Worm (Caenorhabditis elegans) whole organism, L4 larva: ENCODE data around the gene K06H7.7.
A peak's percentile ranks its signal among the peaks of the same experiment; 100 is the strongest.

Source experiments
- D1046.2 ChIP-seq: fragments of 200-800 bp; sonication (Bioruptor generic); IDR thresholded peaks from 2 replicates; pipeline ENCODE4 v1.3.6; 2022; ENCODE audit warnings: missing genetic modification characterization, missing compliant biosample characterization
- F10B5.3 ChIP-seq: sonication (generic microtip); optimal IDR thresholded peaks from 2 replicates; lab custom pipeline; 2016; ENCODE audit warnings: mild to moderate bottlenecking, missing genetic modification characterization, missing compliant biosample characterization
- F37D6.2 ChIP-seq: sonication (generic microtip); optimal IDR thresholded peaks from 2 replicates; lab custom pipeline; 2016; ENCODE audit warnings: mild to moderate bottlenecking, missing genetic modification characterization, missing compliant biosample characterization
- F44E2.7 ChIP-seq: fragments of 200-800 bp; sonication (Bioruptor generic); IDR thresholded peaks from 2 replicates; pipeline ENCODE4 v2.1.2; 2022; ENCODE audit warnings: missing genetic modification characterization, missing compliant biosample characterization
- R02D3.7 ChIP-seq: fragments of 150-350 bp; sonication (generic microtip); optimal IDR thresholded peaks from 3 replicates; lab custom pipeline; 2014; ENCODE audit warnings: missing biosample characterization, missing genetic modification characterization
- aha-1 ChIP-seq: fragments of 150-350 bp; peaks from one replicate; lab custom pipeline; 2014; ENCODE audit warnings: missing biosample characterization, missing genetic modification characterization
- arid-1 ChIP-seq: fragments of 200-800 bp; sonication (Bioruptor generic); conservative IDR thresholded peaks from 2 replicates; pipeline ENCODE4 v1.3.6; 2022; ENCODE audit warnings: missing genetic modification reagents, missing genetic modification characterization, missing compliant biosample characterization
- ceh-20 ChIP-seq: fragments of 200-800 bp; sonication (Bioruptor generic); IDR thresholded peaks from 2 replicates; pipeline ENCODE4 v1.3.6; 2022; ENCODE audit warnings: missing genetic modification reagents, missing genetic modification characterization, missing compliant biosample characterization
- ceh-62 ChIP-seq: sonication (generic microtip); optimal IDR thresholded peaks from 2 replicates; lab custom pipeline; 2017; ENCODE audit warnings: missing biosample characterization, missing genetic modification characterization
- cey-2 ChIP-seq: sonication (generic microtip); optimal IDR thresholded peaks from 3 replicates; lab custom pipeline; 2017; ENCODE audit warnings: missing genetic modification characterization, mild to moderate bottlenecking, missing compliant biosample characterization, antibody characterized with exemption, borderline replicate concordance; ENCODE audit not compliant: insufficient read depth
- daf-16 ChIP-seq, 3 experiments: sonication (generic microtip); optimal IDR thresholded peaks; 2 replicates each; lab custom pipeline; 2016 to 2017; ENCODE audit warnings: missing genetic modification characterization in 3 of 3, missing genetic modification reagents in 3 of 3, mild to moderate bottlenecking in 2 of 3, missing compliant biosample characterization in 2 of 3, missing biosample characterization in 1 of 3, moderate library complexity in 1 of 3
- daf-19 ChIP-seq: fragments of 200-800 bp; sonication (Bioruptor generic); conservative IDR thresholded peaks from 2 replicates; pipeline ENCODE4 v1.3.6; 2022; ENCODE audit warnings: missing genetic modification characterization, missing compliant biosample characterization
- daf-8 ChIP-seq: fragments of 200-800 bp; sonication (Bioruptor generic); IDR thresholded peaks from 2 replicates; pipeline ENCODE4 v1.3.6; 2022; ENCODE audit warnings: missing genetic modification characterization, missing compliant biosample characterization
- dmd-8 ChIP-seq: fragments of 200-800 bp; sonication (Bioruptor generic); IDR thresholded peaks from 2 replicates; pipeline ENCODE4 v1.3.6; 2022; ENCODE audit warnings: missing genetic modification characterization, missing compliant biosample characterization
- fkh-10 ChIP-seq: fragments of 150-350 bp; optimal IDR thresholded peaks from 2 replicates; lab custom pipeline; 2014; ENCODE audit warnings: missing biosample characterization, missing genetic modification reagents, missing genetic modification characterization
- hlh-30 ChIP-seq: sonication (generic microtip); optimal IDR thresholded peaks from 2 replicates; lab custom pipeline; 2017; ENCODE audit warnings: antibody characterized with exemption, mild to moderate bottlenecking, missing genetic modification characterization, missing compliant biosample characterization; ENCODE audit not compliant: insufficient read depth
- hmg-1.1 ChIP-seq: fragments of 200-800 bp; sonication (Bioruptor generic); IDR thresholded peaks from 2 replicates; pipeline ENCODE4 v1.3.6; 2022; ENCODE audit warnings: missing genetic modification reagents, missing genetic modification characterization, missing compliant biosample characterization
- jun-1 ChIP-seq: fragments of 150-350 bp; optimal IDR thresholded peaks from 2 replicates; lab custom pipeline; 2014; ENCODE audit warnings: missing biosample characterization, missing genetic modification reagents, missing genetic modification characterization
- lin-15B ChIP-seq: fragments of 150-350 bp; sonication (generic microtip); optimal IDR thresholded peaks from 3 replicates; lab custom pipeline; 2014; ENCODE audit warnings: missing biosample characterization, missing genetic modification characterization
- lin-38 ChIP-seq: fragments of 200-800 bp; sonication (Bioruptor generic); IDR thresholded peaks from 2 replicates; pipeline ENCODE4 v1.3.6; 2022; ENCODE audit warnings: missing genetic modification reagents, missing genetic modification characterization, missing compliant biosample characterization
- lin-39 ChIP-seq: fragments of 150-350 bp; optimal IDR thresholded peaks from 2 replicates; lab custom pipeline; 2014; ENCODE audit warnings: missing biosample characterization, missing genetic modification reagents, missing genetic modification characterization
- lsy-2 ChIP-seq, 2 experiments: fragments of 150-350 bp in 1 of 2; sonication (generic microtip) in 1 of 2; optimal IDR thresholded peaks; 2 replicates each; lab custom pipeline; 2014 to 2017; ENCODE audit warnings: missing biosample characterization in 2 of 2, missing genetic modification characterization in 2 of 2
- mdl-1 ChIP-seq, 2 experiments: fragments of 150-350 bp in 1 of 2; sonication (generic microtip) in 1 of 2; optimal IDR thresholded peaks; 2 replicates each; lab custom pipeline; 2014 to 2017; ENCODE audit warnings: missing biosample characterization in 2 of 2, missing genetic modification characterization in 2 of 2
- mep-1 ChIP-seq: fragments of 150-350 bp; sonication (generic microtip); optimal IDR thresholded peaks from 3 replicates; lab custom pipeline; 2014; ENCODE audit warnings: missing biosample characterization, missing genetic modification characterization
- mes-2 ChIP-seq: sonication (generic microtip); optimal IDR thresholded peaks from 2 replicates; lab custom pipeline; 2016; ENCODE audit warnings: missing genotype, mild to moderate bottlenecking, missing genetic modification characterization, missing compliant biosample characterization; ENCODE audit not compliant: poor library complexity, severe bottlenecking
- mxl-2 ChIP-seq: fragments of 200-800 bp; sonication (Bioruptor generic); conservative IDR thresholded peaks from 2 replicates; pipeline ENCODE4 v1.3.6; 2022; ENCODE audit warnings: missing genetic modification reagents, missing genetic modification characterization, missing compliant biosample characterization
- nhr-10 ChIP-seq: fragments of 150-350 bp; optimal IDR thresholded peaks from 2 replicates; lab custom pipeline; 2014; ENCODE audit warnings: missing biosample characterization, missing genetic modification characterization
- nhr-11 ChIP-seq: fragments of 150-350 bp; optimal IDR thresholded peaks from 2 replicates; lab custom pipeline; 2014; ENCODE audit warnings: missing biosample characterization, missing genetic modification characterization
- nhr-25 ChIP-seq: sonication (generic microtip); optimal IDR thresholded peaks from 2 replicates; lab custom pipeline; 2017; ENCODE audit warnings: missing genetic modification characterization, mild to moderate bottlenecking, missing compliant biosample characterization, antibody characterized with exemption, moderate library complexity, borderline replicate concordance; ENCODE audit not compliant: insufficient read depth
- nhr-48 ChIP-seq: sonication (generic microtip); optimal IDR thresholded peaks from 2 replicates; lab custom pipeline; 2016; ENCODE audit warnings: mild to moderate bottlenecking, missing genetic modification characterization, missing compliant biosample characterization
- nhr-76 ChIP-seq: fragments of 150-350 bp; optimal IDR thresholded peaks from 2 replicates; lab custom pipeline; 2014; ENCODE audit warnings: missing biosample characterization, missing genetic modification characterization
- nhr-77 ChIP-seq: fragments of 150-350 bp; optimal IDR thresholded peaks from 2 replicates; lab custom pipeline; 2014; ENCODE audit warnings: missing biosample characterization, missing genetic modification characterization
- sdz-12 ChIP-seq: fragments of 200-800 bp; sonication (Bioruptor generic); optimal IDR thresholded peaks from 2 replicates; lab custom pipeline; 2018; ENCODE audit warnings: mild to moderate bottlenecking, missing genetic modification characterization, missing compliant biosample characterization
- set-16 ChIP-seq: fragments of 200-800 bp; sonication (Bioruptor generic); IDR thresholded peaks from 2 replicates; pipeline ENCODE4 v1.3.6; 2022; ENCODE audit warnings: missing genetic modification reagents, missing genetic modification characterization, missing compliant biosample characterization
- skn-1 ChIP-seq: fragments of 150-350 bp; optimal IDR thresholded peaks from 2 replicates; lab custom pipeline; 2014; ENCODE audit warnings: missing biosample characterization, missing genetic modification characterization
- snpc-1.2 ChIP-seq: fragments of 200-800 bp; sonication (Bioruptor generic); IDR thresholded peaks from 2 replicates; pipeline ENCODE4 v1.3.6; 2022; ENCODE audit warnings: missing genetic modification reagents, missing genetic modification characterization, missing compliant biosample characterization
- tag-97 ChIP-seq: fragments of 200-800 bp; sonication (Bioruptor generic); IDR thresholded peaks from 2 replicates; pipeline ENCODE4 v1.3.6; 2022; ENCODE audit warnings: missing genetic modification characterization, missing compliant biosample characterization
- tra-1 ChIP-seq: fragments of 200-800 bp; sonication (Bioruptor generic); IDR thresholded peaks from 2 replicates; pipeline ENCODE4 v1.3.6; 2022; ENCODE audit warnings: missing genetic modification reagents, missing genetic modification characterization, missing compliant biosample characterization
- unc-130 ChIP-seq: sonication (generic microtip); optimal IDR thresholded peaks from 2 replicates; lab custom pipeline; 2016; ENCODE audit warnings: missing genetic modification reagents, missing genetic modification characterization, missing compliant biosample characterization
- unc-39 ChIP-seq: sonication (generic microtip); optimal IDR thresholded peaks from 2 replicates; lab custom pipeline; 2017; ENCODE audit warnings: missing biosample characterization, missing genetic modification characterization
- unc-62 ChIP-seq, 3 experiments: fragments of 150-350 bp in 1 of 3; sonication (generic microtip); optimal IDR thresholded peaks in 2 of 3; peaks in 1 of 3; 1 replicate in 1 of 3; 2 replicates in 2 of 3; lab custom pipeline; 2014 to 2017; ENCODE audit warnings: missing biosample characterization in 3 of 3, missing genetic modification characterization in 3 of 3, missing genetic modification reagents in 3 of 3, missing genotype in 1 of 3
- zfp-3 ChIP-seq: fragments of 200-800 bp; sonication (Bioruptor generic); conservative IDR thresholded peaks from 2 replicates; pipeline ENCODE4 v1.3.6; 2022; ENCODE audit warnings: missing genetic modification reagents, missing genetic modification characterization, missing compliant biosample characterization
- ztf-7 ChIP-seq: fragments of 150-350 bp; optimal IDR thresholded peaks from 2 replicates; lab custom pipeline; 2014; ENCODE audit warnings: missing biosample characterization, missing genetic modification characterization

K06H7.7 gene

DNA sequence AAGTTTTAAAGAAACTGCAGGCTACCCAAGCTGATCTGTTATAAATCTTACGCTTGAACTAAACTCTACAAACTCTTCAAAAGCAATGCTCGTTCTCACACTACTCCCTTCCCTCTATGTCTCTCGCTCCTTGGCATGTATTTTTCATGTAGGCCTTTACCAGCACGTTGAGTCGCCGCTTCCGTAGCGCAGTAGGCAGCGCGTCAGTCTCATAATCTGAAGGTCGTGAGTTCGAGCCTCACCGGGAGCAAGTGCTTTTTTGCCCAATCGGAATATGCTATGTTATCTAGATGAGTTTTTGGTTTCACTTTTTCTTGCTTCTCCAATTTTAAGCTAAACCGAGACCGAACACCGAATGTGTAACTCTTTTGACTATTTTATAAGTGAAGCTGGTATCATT lies 21.2 kb upstream of the K06H7.7 start (continued):
- TF ChIP-seq hmg-1.1 (GFP tag; lab: Robert Waterston, UW) = peak; percentile 78
- no peak for TF ChIP-seq daf-8 (GFP tag; lab: Robert Waterston, UW)
- TF ChIP-seq F37D6.2 (tag; lab: Kevin White, UChicago) = no peak
- TF ChIP-seq nhr-76 (tag; lab: Kevin White, UChicago) = no peak
- no peak for TF ChIP-seq daf-19 (GFP tag; lab: Robert Waterston, UW)
- peak; percentile 77 for TF ChIP-seq aha-1 (tag; lab: Kevin White, UChicago)
- peak; percentile 71; the same call in 1 of the 2 replicates for TF ChIP-seq dmd-8 (GFP tag; lab: Robert Waterston, UW)
- TF ChIP-seq F44E2.7 = no peak
- TF ChIP-seq ceh-20 (GFP tag; lab: Robert Waterston, UW) = peak; percentile 55; the same call in 1 of the 2 replicates
- no peak for TF ChIP-seq nhr-77 (tag; lab: Kevin White, UChicago)
- peak in 1 of 2 experiments; percentile 56 for TF ChIP-seq lsy-2 (tag; optimal IDR thresholded peaks at IDR 0.05; lab: Kevin White, UChicago)
- TF ChIP-seq unc-130 (GFP tag; lab: Kevin White, UChicago) = peak; percentile 30
- no peak for TF ChIP-seq ztf-7 (tag; lab: Kevin White, UChicago)
- no peak for TF ChIP-seq nhr-25
- TF ChIP-seq arid-1 (GFP tag; lab: Robert Waterston, UW) = peak; percentile 54; the same call in 1 of the 2 replicates
- TF ChIP-seq nhr-48 (tag; lab: Kevin White, UChicago) = no peak
- peak; percentile 18 for TF ChIP-seq hlh-30 (tag; lab: Kevin White, UChicago)
- peak; percentile 67 for TF ChIP-seq lin-38 (GFP tag; lab: Robert Waterston, UW)
- 0 out of 2 replicates have a peak, but pooled peaks have one; percentile 59 for TF ChIP-seq snpc-1.2 (GFP tag; lab: Robert Waterston, UW)
- no peak for TF ChIP-seq lin-39
- no peak for TF ChIP-seq daf-16 (GFP tag; optimal IDR thresholded peaks at IDR 0.05; lab: Kevin White, UChicago)
- TF ChIP-seq daf-16 (tag; optimal IDR thresholded peaks at IDR 0.05; lab: Kevin White, UChicago) = peak; percentile 38
- no peak for TF ChIP-seq jun-1 (tag; lab: Kevin White, UChicago)
- no peak for TF ChIP-seq tra-1 (GFP tag; lab: Robert Waterston, UW)
- no peak for TF ChIP-seq nhr-11
- TF ChIP-seq cey-2 (tag; lab: Kevin White, UChicago) = no peak
- TF ChIP-seq set-16 (GFP tag; lab: Robert Waterston, UW) = peak; percentile 25; the same call in 1 of the 2 replicates
- peak; percentile 15 for TF ChIP-seq mep-1 (tag; lab: Kevin White, UChicago)
- TF ChIP-seq mes-2 (tag; lab: Kevin White, UChicago) = peak; percentile 82
- TF ChIP-seq nhr-10 (tag; lab: Kevin White, UChicago) = no peak
- no peak for TF ChIP-seq ceh-62
- TF ChIP-seq mxl-2 = no peak
- peak; percentile 9 for TF ChIP-seq fkh-10 (GFP tag; lab: Kevin White, UChicago)
- TF ChIP-seq D1046.2 (GFP tag; lab: Robert Waterston, UW) = 0 out of 2 replicates have a peak, but pooled peaks have one; percentile 50
- no peak for TF ChIP-seq lin-15B (tag; lab: Kevin White, UChicago)
- TF ChIP-seq sdz-12 (GFP tag; lab: Kevin White, UChicago) = no peak
- no peak for TF ChIP-seq tag-97 (GFP tag; lab: Robert Waterston, UW)
- no peak for TF ChIP-seq R02D3.7 (tag; lab: Kevin White, UChicago)
- peak in 1 of 2 experiments; percentile 24 for TF ChIP-seq mdl-1 (tag; optimal IDR thresholded peaks at IDR 0.05; lab: Kevin White, UChicago)
- TF ChIP-seq F10B5.3 (tag; lab: Kevin White, UChicago) = no peak
- no peak for TF ChIP-seq skn-1

DNA sequence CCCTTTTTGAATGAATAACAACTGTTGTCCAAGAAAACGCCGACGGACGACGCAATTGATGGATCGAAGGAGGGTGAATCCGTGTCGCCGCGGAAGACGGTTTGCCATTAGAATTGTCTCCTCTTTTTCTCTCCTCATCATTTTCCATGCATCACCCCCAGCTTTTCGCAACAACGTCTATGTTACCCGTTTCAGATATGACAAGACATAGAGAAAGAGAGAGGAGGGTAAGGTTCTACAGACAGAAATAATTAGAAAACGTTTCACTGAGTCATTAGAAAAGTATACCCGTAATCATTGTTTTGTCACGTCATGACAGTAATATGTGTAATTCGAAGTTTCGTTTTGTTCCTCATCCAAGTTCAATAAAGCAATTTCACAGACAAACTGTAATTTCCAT lies 20.5 kb upstream of the K06H7.7 start:
- TF ChIP-seq unc-39 (tag; lab: Kevin White, UChicago) (no peak), D1046.2 (GFP tag; lab: Robert Waterston, UW) (no peak), zfp-3 (no peak), unc-62 (GFP tag; optimal IDR thresholded peaks at IDR 0.05 in 1 of 2; lab: Kevin White, UChicago) (peak in 1 of 2 experiments; percentile 88), unc-62 (tag; optimal IDR thresholded peaks at IDR 0.05; lab: Kevin White, UChicago) (no peak), mxl-2 (no peak)
- TF ChIP-seq, all 104 proteins: peak for 1
